Worm (Caenorhabditis elegans): ENCODE data around the gene alh-6.

The alh-6 gene

ce11 chrII:1325604-1326003 lies 15.7 kb upstream of the alh-6 start:
- TF ChIP-seq sea-2 (GFP tag; optimal IDR thresholded peaks at IDR 0.05) (no peak), pqm-1 (tag; optimal IDR thresholded peaks at IDR 0.05) (no peak), hmg-11 (tag; optimal IDR thresholded peaks at IDR 0.05) (peak; percentile 8)

DNA sequence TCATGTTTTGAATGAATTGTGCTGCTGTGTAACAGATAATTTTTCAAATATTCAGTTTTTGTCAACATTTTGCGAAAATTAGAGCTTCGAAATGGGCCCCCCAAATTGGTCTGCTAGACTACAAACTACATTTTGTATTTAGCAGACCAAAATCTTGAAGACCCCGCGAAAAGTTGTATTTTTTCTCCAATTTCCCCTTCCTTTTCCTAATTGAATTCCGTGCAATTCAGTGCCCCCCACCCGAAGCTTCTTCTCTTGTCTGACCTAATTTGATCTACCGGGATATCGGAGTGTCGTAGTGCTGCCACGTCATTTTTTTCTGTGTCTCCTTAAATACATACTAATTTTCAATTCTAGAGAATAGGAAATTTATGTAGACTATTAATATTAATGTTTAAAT lies 14.1 kb upstream of the alh-6 start:
- TF ChIP-seq R02D3.7 (tag; optimal IDR thresholded peaks at IDR 0.05) (no peak), nhr-237 (tag; optimal IDR thresholded peaks at IDR 0.05) (no peak), unc-62 (GFP tag; optimal IDR thresholded peaks at IDR 0.05) (no peak), elt-2 (tag; optimal IDR thresholded peaks at IDR 0.05) (no peak), ama-1 (optimal IDR thresholded peaks at IDR 0.05) (no peak), egl-5 (tag; optimal IDR thresholded peaks at IDR 0.05) (no peak), ztf-11 (tag; optimal IDR thresholded peaks at IDR 0.05) (no peak), nhr-28 (tag; optimal IDR thresholded peaks at IDR 0.05) (no peak), nhr-25 (tag; optimal IDR thresholded peaks at IDR 0.05) (no peak), elt-1 (tag; optimal IDR thresholded peaks at IDR 0.05) (no peak), elt-3 (tag; optimal IDR thresholded peaks at IDR 0.05) (no peak), mdl-1 (tag; optimal IDR thresholded peaks at IDR 0.05) (no peak), pha-4 (tag; optimal IDR thresholded peaks at IDR 0.05) (no peak), nhr-23 (tag; optimal IDR thresholded peaks at IDR 0.05) (no peak), lin-39 (tag; optimal IDR thresholded peaks at IDR 0.05) (no peak), ceh-9 (tag; optimal IDR thresholded peaks at IDR 0.05) (no peak), ZK546.5 (tag; optimal IDR thresholded peaks at IDR 0.05) (no peak)

- TF ChIP-seq elt-2 (tag; optimal IDR thresholded peaks at IDR 0.05) (no peak), nhr-237 (tag; optimal IDR thresholded peaks at IDR 0.05) (no peak), lin-15B (tag; optimal IDR thresholded peaks at IDR 0.05) (peak; percentile 58), tbx-2 (tag; optimal IDR thresholded peaks at IDR 0.05) (no peak), nhr-25 (tag; optimal IDR thresholded peaks at IDR 0.05) (no peak), ZK546.5 (tag; optimal IDR thresholded peaks at IDR 0.05) (peak; percentile 29), hmg-11 (tag; optimal IDR thresholded peaks at IDR 0.05) (peak; percentile 40), ama-1 (optimal IDR thresholded peaks at IDR 0.05) (no peak), nhr-28 (tag; optimal IDR thresholded peaks at IDR 0.05) (no peak), ceh-28 (tag; optimal IDR thresholded peaks at IDR 0.05) (peak; percentile 10), lin-39 (tag; optimal IDR thresholded peaks at IDR 0.05) (peak; percentile 52), nhr-67 (tag; optimal IDR thresholded peaks at IDR 0.05) (no peak), nfya-1 (tag; optimal IDR thresholded peaks at IDR 0.05; ENCODE audit: insufficient read depth) (peak; percentile 48), lsy-12 (tag; optimal IDR thresholded peaks at IDR 0.05) (peak; percentile 71), eor-1 (tag; optimal IDR thresholded peaks at IDR 0.05) (no peak), fkh-10 (GFP tag; optimal IDR thresholded peaks at IDR 0.05) (peak; percentile 6)
Measured at ce11 chrII:1323190-1323651, 13.3 kb upstream of the alh-6 start.

DNA sequence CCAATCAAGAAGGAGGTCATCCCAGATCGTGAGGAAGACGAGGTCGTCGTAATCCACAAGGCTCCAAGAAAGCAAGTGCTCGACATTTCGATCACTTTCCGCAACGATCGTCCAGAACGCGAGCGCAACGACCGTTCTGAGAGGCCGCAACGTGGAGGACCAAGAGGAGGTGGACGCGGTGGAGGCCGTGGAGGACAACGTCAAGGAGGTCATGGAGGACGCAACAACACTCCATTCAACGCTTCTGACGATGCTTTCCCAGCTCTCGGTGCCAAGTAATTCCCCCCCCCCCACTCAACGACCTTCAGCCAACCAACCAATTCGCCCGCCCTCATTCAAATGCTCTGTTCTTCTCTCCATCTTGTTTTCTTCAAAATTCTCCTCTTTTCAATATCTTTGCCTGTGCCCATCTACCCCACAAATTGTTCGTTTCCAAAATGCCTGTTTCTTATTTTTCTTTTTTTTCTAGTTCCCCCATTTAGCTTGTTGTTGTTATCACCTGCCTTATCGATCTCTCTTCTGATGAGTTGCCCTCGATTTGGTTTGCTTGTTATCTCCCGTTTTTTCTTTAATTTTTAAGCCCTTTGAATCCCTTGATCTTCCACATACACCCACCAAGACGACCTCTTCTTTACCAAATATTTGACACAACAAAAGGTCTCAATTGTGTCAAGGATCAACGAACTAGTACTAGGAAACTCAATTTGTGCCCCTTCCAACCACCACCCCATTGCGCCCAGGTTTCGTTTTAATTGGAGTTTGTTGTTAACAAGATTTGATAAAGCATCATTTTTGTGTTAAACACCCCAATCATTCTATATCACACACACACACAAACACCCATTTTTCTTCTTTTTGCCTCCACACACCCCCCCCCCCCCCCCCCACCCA lies 12.6 kb upstream of the alh-6 start:
- TF ChIP-seq nhr-43 (tag; optimal IDR thresholded peaks at IDR 0.05; ENCODE audit: poor library complexity, severe bottlenecking) (no peak), nhr-77 (tag; optimal IDR thresholded peaks at IDR 0.05) (no peak), nhr-237 (tag; optimal IDR thresholded peaks at IDR 0.05) (no peak), nfya-1 (tag; optimal IDR thresholded peaks at IDR 0.05; ENCODE audit: insufficient read depth) (no peak), lsy-12 (tag; optimal IDR thresholded peaks at IDR 0.05) (no peak), ztf-11 (tag; optimal IDR thresholded peaks at IDR 0.05) (no peak), snpc-4 (tag; optimal IDR thresholded peaks at IDR 0.05) (no peak), ztf-4 (tag; optimal IDR thresholded peaks at IDR 0.05) (no peak), egl-27 (tag; optimal IDR thresholded peaks at IDR 0.05) (no peak), fkh-2 (tag; optimal IDR thresholded peaks at IDR 0.05) (no peak), zag-1 (tag; optimal IDR thresholded peaks at IDR 0.05) (no peak), elt-1 (tag; optimal IDR thresholded peaks at IDR 0.05) (no peak), elt-3 (tag; optimal IDR thresholded peaks at IDR 0.05) (no peak), tbx-2 (tag; optimal IDR thresholded peaks at IDR 0.05) (no peak), ZK546.5 (tag; optimal IDR thresholded peaks at IDR 0.05) (no peak), elt-2 (tag; optimal IDR thresholded peaks at IDR 0.05) (no peak), nhr-11 (tag; optimal IDR thresholded peaks at IDR 0.05) (no peak), nhr-12 (tag; optimal IDR thresholded peaks at IDR 0.05) (no peak), lin-39 (tag; optimal IDR thresholded peaks at IDR 0.05) (no peak), ceh-16 (tag; optimal IDR thresholded peaks at IDR 0.05) (no peak)

Data from whole organism, L3 larva.